Fruit fly (Drosophila melanogaster) whole organism, prepupa: Measurements from ENCODE around the gene mRpS23.

Source experiments
- CG10631 ChIP-seq: fragments of 200-800 bp; sonication (Bioruptor generic); optimal IDR thresholded peaks from 2 replicates; lab custom pipeline; 2016; ENCODE audit warnings: missing biosample characterization, missing genetic modification characterization
- CG10669 ChIP-seq: fragments of 200-800 bp; sonication (Bioruptor generic); optimal IDR thresholded peaks from 3 replicates; lab custom pipeline; 2018; ENCODE audit warnings: missing biosample characterization, mild to moderate bottlenecking, missing genetic modification characterization, moderate library complexity
- CG11294 ChIP-seq: fragments of 200-800 bp; sonication (Bioruptor generic); IDR thresholded peaks from 2 replicates; pipeline ENCODE4 v1.3.6; 2022; ENCODE audit warnings: missing biosample characterization, missing genetic modification characterization
- CG11762 ChIP-seq: fragments of 200-800 bp; sonication (Bioruptor generic); optimal IDR thresholded peaks from 3 replicates; lab custom pipeline; 2016; ENCODE audit warnings: missing biosample characterization, missing genetic modification characterization; ENCODE audit not compliant: insufficient read depth
- CG3032 ChIP-seq: fragments of 200-800 bp; optimal IDR thresholded peaks from 2 replicates; lab custom pipeline; 2019; ENCODE audit warnings: missing biosample characterization, mild to moderate bottlenecking, missing genetic modification characterization, moderate library complexity
- CG6276 ChIP-seq: fragments of 200-800 bp; sonication (Bioruptor generic); optimal IDR thresholded peaks from 2 replicates; lab custom pipeline; 2017; ENCODE audit warnings: missing biosample characterization, mild to moderate bottlenecking, missing genetic modification characterization
- CG7368 ChIP-seq: fragments of 200-800 bp; sonication (Bioruptor generic); optimal IDR thresholded peaks from 3 replicates; lab custom pipeline; 2016; ENCODE audit warnings: missing biosample characterization, missing genetic modification characterization
- Met ChIP-seq: fragments of 200-800 bp; sonication (Bioruptor generic); optimal IDR thresholded peaks from 3 replicates; lab custom pipeline; 2016; ENCODE audit warnings: missing biosample characterization, missing genetic modification characterization
- Smox ChIP-seq: fragments of 200-800 bp; sonication (Bioruptor generic); optimal IDR thresholded peaks from 3 replicates; lab custom pipeline; 2016; ENCODE audit warnings: missing biosample characterization, missing genetic modification characterization
- fd59A ChIP-seq: fragments of 200-800 bp; sonication (Bioruptor generic); optimal IDR thresholded peaks from 2 replicates; lab custom pipeline; 2017; ENCODE audit warnings: missing biosample characterization, mild to moderate bottlenecking, missing genetic modification characterization, missing genetic modification reagents
- fd85E ChIP-seq: fragments of 200-800 bp; sonication (Bioruptor generic); optimal IDR thresholded peaks from 3 replicates; lab custom pipeline; 2016; ENCODE audit warnings: missing biosample characterization, missing genetic modification characterization
- fkh ChIP-seq: fragments of 200-800 bp; sonication (Bioruptor generic); optimal IDR thresholded peaks from 3 replicates; lab custom pipeline; 2017; ENCODE audit warnings: missing biosample characterization, mild to moderate bottlenecking, missing genetic modification characterization, moderate library complexity
- pdm3 ChIP-seq: fragments of 200-800 bp; sonication (Bioruptor generic); optimal IDR thresholded peaks from 3 replicates; lab custom pipeline; 2016; ENCODE audit warnings: missing biosample characterization, missing genetic modification characterization
- ss ChIP-seq, 2 experiments: fragments of 200-800 bp; sonication (Bioruptor generic); optimal IDR thresholded peaks; 2 replicates in 1 of 2; 3 replicates in 1 of 2; lab custom pipeline; 2017 to 2018; ENCODE audit warnings: mild to moderate bottlenecking in 2 of 2, missing biosample characterization in 2 of 2, missing genetic modification characterization in 2 of 2, moderate library complexity in 1 of 2

DNA sequence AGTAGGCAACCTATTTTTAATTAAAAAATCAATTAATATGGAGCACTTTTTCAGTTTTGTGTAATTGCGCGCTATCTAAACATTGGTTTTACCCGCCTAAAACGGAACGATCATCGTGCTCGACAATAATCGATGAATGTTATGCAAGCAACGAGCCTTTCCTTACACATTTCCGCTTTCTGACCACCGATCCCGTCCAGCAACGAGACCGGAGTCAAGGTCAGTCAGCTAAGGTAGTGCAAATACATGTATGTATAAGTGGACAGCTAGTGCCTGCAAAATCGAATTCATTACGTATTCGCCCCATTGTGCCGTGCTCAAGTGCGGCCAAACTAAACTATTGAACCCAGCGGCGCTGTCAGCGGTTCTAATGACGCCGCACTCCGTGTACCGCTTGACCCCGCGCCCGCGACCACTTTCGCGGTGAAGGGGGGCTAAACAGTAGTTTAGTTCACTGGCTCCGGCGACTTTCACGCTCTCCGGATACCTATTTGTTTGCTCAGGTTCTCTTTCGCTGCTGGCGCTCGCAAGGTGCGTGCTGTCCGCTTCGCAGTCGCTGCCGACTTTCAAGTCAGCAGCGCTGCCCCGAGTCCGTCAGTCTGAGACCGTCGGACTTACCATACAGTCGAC is 31.7 kb downstream of the mRpS23 start, which contains the start of gene CAH1:
- TF ChIP-seq CG11294 (GFP tag; lab: Robert Waterston, UW) = no peak
- TF ChIP-seq Met (GFP tag; lab: Kevin White, UChicago) = no peak
- TF ChIP-seq ss (GFP tag; optimal IDR thresholded peaks at IDR 0.05; lab: Kevin White, UChicago) = no peak
- no peak for TF ChIP-seq CG7368
- TF ChIP-seq CG10631 = no peak
- no peak for TF ChIP-seq CG11762
- no peak for TF ChIP-seq fd85E (GFP tag; lab: Kevin White, UChicago)
- no peak for TF ChIP-seq fd59A
- no peak for TF ChIP-seq CG6276 (GFP tag; lab: Kevin White, UChicago)
- peak; percentile 12 for TF ChIP-seq fkh (GFP tag; lab: Kevin White, UChicago)
- TF ChIP-seq pdm3 (GFP tag; lab: Kevin White, UChicago) = no peak
- TF ChIP-seq Smox = no peak
- TF ChIP-seq CG10669 (GFP tag; lab: Kevin White, UChicago) = no peak
- no peak for TF ChIP-seq CG3032 (tag; lab: Kevin White, UChicago)
